Worm (Caenorhabditis elegans) whole organism, L2 larva: ENCODE measurements around the gene tag-266.
A peak's percentile ranks its signal among the peaks of the same experiment; 100 is the strongest.

Experiments
- C34F6.9 ChIP-seq: fragments of 150-350 bp; optimal IDR thresholded peaks from 2 replicates; lab custom pipeline; 2014; ENCODE audit warnings: missing biosample characterization, missing genetic modification characterization
- R02D3.7 ChIP-seq: fragments of 150-350 bp; optimal IDR thresholded peaks from 2 replicates; lab custom pipeline; 2014; ENCODE audit warnings: missing biosample characterization, missing genetic modification characterization
- Y55F3AM.14 ChIP-seq: fragments of 200-800 bp; sonication (Bioruptor generic); optimal IDR thresholded peaks from 2 replicates; lab custom pipeline; 2018; ENCODE audit warnings: mild to moderate bottlenecking, missing genetic modification characterization, missing compliant biosample characterization
- ZK546.5 ChIP-seq: sonication (generic microtip); optimal IDR thresholded peaks from 2 replicates; lab custom pipeline; 2017; ENCODE audit warnings: missing biosample characterization, missing genetic modification characterization
- alr-1 ChIP-seq: fragments of 150-350 bp; optimal IDR thresholded peaks from 2 replicates; lab custom pipeline; 2014; ENCODE audit warnings: missing biosample characterization, missing genetic modification characterization
- aly-2 ChIP-seq: fragments of 150-350 bp; optimal IDR thresholded peaks from 2 replicates; lab custom pipeline; 2014; ENCODE audit warnings: missing biosample characterization, missing genetic modification characterization
- ama-1 ChIP-seq: fragments of 150-350 bp; optimal IDR thresholded peaks from 2 replicates; lab custom pipeline; 2018; ENCODE audit warnings: inconsistent platforms
- blmp-1 ChIP-seq: sonication (generic microtip); optimal IDR thresholded peaks from 2 replicates; lab custom pipeline; 2017; ENCODE audit warnings: missing genetic modification characterization, mild to moderate bottlenecking, missing compliant biosample characterization, antibody characterized with exemption, moderate library complexity; ENCODE audit not compliant: insufficient read depth
- ceh-16 ChIP-seq: fragments of 150-350 bp; optimal IDR thresholded peaks from 2 replicates; lab custom pipeline; 2014; ENCODE audit warnings: missing biosample characterization, missing genetic modification characterization
- ceh-82 ChIP-seq: fragments of 150-350 bp; optimal IDR thresholded peaks from 2 replicates; lab custom pipeline; 2014; ENCODE audit warnings: missing biosample characterization, missing genetic modification characterization
- crh-2 ChIP-seq: sonication (generic microtip); optimal IDR thresholded peaks from 2 replicates; lab custom pipeline; 2017; ENCODE audit warnings: missing biosample characterization, missing genetic modification characterization
- dmd-4 ChIP-seq: sonication (generic microtip); optimal IDR thresholded peaks from 2 replicates; lab custom pipeline; 2017; ENCODE audit warnings: missing biosample characterization, missing genetic modification characterization
- egl-27 ChIP-seq: sonication (generic microtip); optimal IDR thresholded peaks from 3 replicates; lab custom pipeline; 2017; ENCODE audit warnings: missing biosample characterization, missing genetic modification reagents, missing genetic modification characterization
- elt-1 ChIP-seq: fragments of 150-350 bp; optimal IDR thresholded peaks from 2 replicates; lab custom pipeline; 2014; ENCODE audit warnings: missing biosample characterization, missing genetic modification characterization
- elt-3 ChIP-seq: sonication (generic microtip); optimal IDR thresholded peaks from 2 replicates; lab custom pipeline; 2017; ENCODE audit warnings: missing biosample characterization, missing genetic modification characterization
- fos-1 ChIP-seq: fragments of 150-350 bp; optimal IDR thresholded peaks from 2 replicates; lab custom pipeline; 2014; ENCODE audit warnings: missing biosample characterization, missing genetic modification characterization
- gmeb-1 ChIP-seq: fragments of 150-350 bp; optimal IDR thresholded peaks from 2 replicates; lab custom pipeline; 2014; ENCODE audit warnings: missing biosample characterization, missing genetic modification characterization
- lin-11 ChIP-seq: fragments of 150-350 bp; sonication (generic microtip); optimal IDR thresholded peaks from 2 replicates; lab custom pipeline; 2014; ENCODE audit warnings: missing biosample characterization, missing genetic modification characterization, inconsistent platforms, mixed read lengths
- lin-13 ChIP-seq: fragments of 150-350 bp; optimal IDR thresholded peaks from 2 replicates; lab custom pipeline; 2014; ENCODE audit warnings: missing biosample characterization, missing genetic modification reagents, missing genetic modification characterization
- lin-39 ChIP-seq: fragments of 150-350 bp; optimal IDR thresholded peaks from 2 replicates; lab custom pipeline; 2014; ENCODE audit warnings: missing biosample characterization, missing genetic modification reagents, missing genetic modification characterization
- lsy-2 ChIP-seq, 2 experiments: fragments of 150-350 bp in 1 of 2; sonication (generic microtip) in 1 of 2; optimal IDR thresholded peaks; 2 replicates each; lab custom pipeline; 2014 to 2017; ENCODE audit warnings: missing biosample characterization in 2 of 2, missing genetic modification characterization in 2 of 2
- mab-5 ChIP-seq: fragments of 150-350 bp; optimal IDR thresholded peaks from 2 replicates; lab custom pipeline; 2014; ENCODE audit warnings: missing biosample characterization, missing genetic modification characterization
- mbf-1 ChIP-seq: sonication (generic microtip); optimal IDR thresholded peaks from 2 replicates; lab custom pipeline; 2017; ENCODE audit warnings: missing biosample characterization, missing genetic modification characterization
- mdl-1 ChIP-seq, 2 experiments: fragments of 150-350 bp in 1 of 2; sonication (generic microtip) in 1 of 2; optimal IDR thresholded peaks; 2 replicates each; lab custom pipeline; 2017; ENCODE audit warnings: missing biosample characterization in 2 of 2, missing genetic modification characterization in 2 of 2
- nhr-10 ChIP-seq: sonication (generic microtip); optimal IDR thresholded peaks from 2 replicates; lab custom pipeline; 2017; ENCODE audit warnings: missing biosample characterization, missing genetic modification characterization
- nhr-11 ChIP-seq: fragments of 150-350 bp; optimal IDR thresholded peaks from 2 replicates; lab custom pipeline; 2014; ENCODE audit warnings: missing biosample characterization, missing genetic modification characterization
- nhr-12 ChIP-seq: fragments of 150-350 bp; optimal IDR thresholded peaks from 2 replicates; lab custom pipeline; 2014; ENCODE audit warnings: missing biosample characterization, missing genetic modification characterization
- nhr-129 ChIP-seq: fragments of 150-350 bp; optimal IDR thresholded peaks from 2 replicates; lab custom pipeline; 2014; ENCODE audit warnings: missing biosample characterization, missing genetic modification characterization
- nhr-21 ChIP-seq: fragments of 150-350 bp; optimal IDR thresholded peaks from 2 replicates; lab custom pipeline; 2014; ENCODE audit warnings: missing biosample characterization, missing genetic modification characterization
- nhr-23 ChIP-seq: fragments of 150-350 bp; optimal IDR thresholded peaks from 2 replicates; lab custom pipeline; 2014; ENCODE audit warnings: missing biosample characterization, missing genetic modification reagents, missing genetic modification characterization
- nhr-237 ChIP-seq: fragments of 150-350 bp; optimal IDR thresholded peaks from 2 replicates; lab custom pipeline; 2014; ENCODE audit warnings: missing biosample characterization, missing genetic modification characterization
- nhr-25 ChIP-seq: fragments of 150-350 bp; sonication (generic microtip); optimal IDR thresholded peaks from 3 replicates; lab custom pipeline; 2014; ENCODE audit warnings: missing biosample characterization, missing genetic modification characterization
- nhr-6 ChIP-seq: fragments of 150-350 bp; optimal IDR thresholded peaks from 2 replicates; lab custom pipeline; 2014; ENCODE audit warnings: missing biosample characterization, missing genetic modification characterization
- nhr-77 ChIP-seq: fragments of 150-350 bp; optimal IDR thresholded peaks from 2 replicates; lab custom pipeline; 2014; ENCODE audit warnings: missing biosample characterization, missing genetic modification characterization
- peb-1 ChIP-seq: fragments of 150-350 bp; optimal IDR thresholded peaks from 2 replicates; lab custom pipeline; 2014; ENCODE audit warnings: missing biosample characterization, missing genetic modification characterization
- sem-4 ChIP-seq: fragments of 150-350 bp; optimal IDR thresholded peaks from 2 replicates; lab custom pipeline; 2014; ENCODE audit warnings: missing biosample characterization, missing genetic modification reagents, missing genetic modification characterization
- skn-1 ChIP-seq: sonication (generic microtip); optimal IDR thresholded peaks from 2 replicates; lab custom pipeline; 2017; ENCODE audit warnings: missing biosample characterization, missing genetic modification characterization
- sma-3 ChIP-seq: sonication (generic microtip); optimal IDR thresholded peaks from 2 replicates; lab custom pipeline; 2016; ENCODE audit warnings: missing genetic modification reagents, missing genetic modification characterization, missing compliant biosample characterization
- sma-9 ChIP-seq, 2 experiments: fragments of 150-350 bp in 1 of 2; sonication (generic microtip) in 1 of 2; optimal IDR thresholded peaks; 2 replicates each; lab custom pipeline; 2014 to 2016; ENCODE audit warnings: missing genetic modification characterization in 2 of 2, mild to moderate bottlenecking in 1 of 2, missing biosample characterization in 1 of 2, missing compliant biosample characterization in 1 of 2, missing genetic modification reagents in 1 of 2, moderate library complexity in 1 of 2
- snpc-4 ChIP-seq: fragments of 150-350 bp; optimal IDR thresholded peaks from 2 replicates; lab custom pipeline; 2014; ENCODE audit warnings: missing biosample characterization, missing genetic modification characterization
- unc-39 ChIP-seq: fragments of 150-350 bp; optimal IDR thresholded peaks from 2 replicates; lab custom pipeline; 2014; ENCODE audit warnings: missing biosample characterization, missing genetic modification characterization
- unc-55 ChIP-seq: fragments of 150-350 bp; sonication (generic microtip); optimal IDR thresholded peaks from 3 replicates; lab custom pipeline; 2014; ENCODE audit warnings: missing biosample characterization, missing genetic modification reagents, missing genetic modification characterization
- unc-62 ChIP-seq: fragments of 150-350 bp; optimal IDR thresholded peaks from 2 replicates; lab custom pipeline; 2014; ENCODE audit warnings: missing biosample characterization, missing genetic modification reagents, missing genetic modification characterization
- zag-1 ChIP-seq: fragments of 150-350 bp; optimal IDR thresholded peaks from 2 replicates; lab custom pipeline; 2014; ENCODE audit warnings: missing biosample characterization, missing genetic modification characterization
- ztf-1 ChIP-seq: fragments of 200-800 bp; sonication (Bioruptor generic); conservative IDR thresholded peaks from 2 replicates; pipeline ENCODE4 v1.3.6; 2022; ENCODE audit warnings: missing genetic modification characterization, missing compliant biosample characterization
- ztf-11 ChIP-seq: sonication (generic microtip); optimal IDR thresholded peaks from 2 replicates; lab custom pipeline; 2017; ENCODE audit warnings: missing biosample characterization, missing genetic modification characterization
- ztf-4 ChIP-seq: fragments of 150-350 bp; optimal IDR thresholded peaks from 2 replicates; lab custom pipeline; 2014; ENCODE audit warnings: missing biosample characterization, missing genetic modification characterization

The tag-266 gene

DNA sequence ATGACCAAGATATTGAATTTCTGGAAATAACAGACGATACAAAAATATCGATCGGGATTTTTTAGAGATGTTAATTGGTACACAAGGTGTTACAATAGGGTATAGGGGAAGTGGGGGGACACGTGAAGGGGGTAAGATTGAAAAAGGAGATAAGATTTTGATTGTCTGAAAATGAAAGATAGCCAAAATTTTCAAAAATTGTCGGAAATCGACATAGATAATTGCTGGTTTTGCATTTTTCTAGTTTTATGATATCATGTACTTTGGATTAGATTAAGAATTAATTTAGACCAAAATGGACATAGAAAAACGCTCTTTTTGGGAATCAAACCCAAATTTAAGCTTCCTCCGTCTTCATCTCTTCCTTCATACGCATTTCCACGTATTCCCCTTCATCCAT, 12.2 kb downstream of the tag-266 start, which contains the start of gene T19C3.5:
Gene T19C3.5, minus strand, starts transcription at position 101 of the 400 bp plus-strand sequence.
- TF ChIP-seq mbf-1, result no peak
- TF ChIP-seq blmp-1 (tag; lab: Kevin White, UChicago), result no peak
- TF ChIP-seq nhr-21 (tag; lab: Kevin White, UChicago), result no peak
- TF ChIP-seq fos-1 (tag; lab: Kevin White, UChicago), result no peak
- TF ChIP-seq nhr-237, result no peak
- no peak for TF ChIP-seq peb-1 (tag; lab: Kevin White, UChicago)
- no peak for TF ChIP-seq C34F6.9 (tag; lab: Kevin White, UChicago)
- no peak for TF ChIP-seq egl-27
- TF ChIP-seq dmd-4 (tag; lab: Kevin White, UChicago), result no peak
- TF ChIP-seq nhr-129 (tag; lab: Kevin White, UChicago), result no peak
- no peak for TF ChIP-seq nhr-10 (tag; lab: Kevin White, UChicago)
- no peak for TF ChIP-seq Y55F3AM.14 (GFP tag; lab: Kevin White, UChicago)
- TF ChIP-seq mab-5 (tag; lab: Kevin White, UChicago), result no peak
- no peak for TF ChIP-seq snpc-4 (tag; lab: Kevin White, UChicago)

DNA sequence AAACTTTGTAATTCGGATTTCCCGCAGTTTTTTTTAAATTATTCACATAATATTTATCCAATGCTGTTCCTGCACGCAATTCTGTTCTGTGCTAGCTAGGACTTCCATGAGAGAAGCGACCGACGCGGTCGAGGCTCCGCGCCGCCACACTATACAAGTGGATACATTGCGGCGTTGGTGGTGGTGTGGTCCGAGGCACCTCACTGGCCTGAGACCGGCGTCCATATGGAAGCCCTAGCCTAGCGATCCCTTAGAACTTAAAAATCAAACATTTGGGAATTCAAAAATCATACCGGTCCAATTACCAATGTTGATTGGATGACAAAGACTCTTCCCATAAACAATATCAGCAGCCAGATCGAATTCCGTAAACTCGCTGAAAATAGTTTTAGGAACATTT, 13.9 kb downstream of the tag-266 start:
- TF ChIP-seq unc-62 (no peak), nhr-129 (tag; lab: Kevin White, UChicago) (no peak), zag-1 (tag; lab: Kevin White, UChicago) (no peak), nhr-25 (tag; lab: Kevin White, UChicago) (no peak), ztf-4 (tag; lab: Kevin White, UChicago) (no peak), nhr-10 (tag; lab: Kevin White, UChicago) (no peak), sma-9 (GFP tag; optimal IDR thresholded peaks at IDR 0.05; lab: Kevin White, UChicago) (no peak), sma-9 (tag; optimal IDR thresholded peaks at IDR 0.05; lab: Kevin White, UChicago) (no peak), ZK546.5 (tag; lab: Kevin White, UChicago) (no peak), Y55F3AM.14 (GFP tag; lab: Kevin White, UChicago) (no peak)

DNA sequence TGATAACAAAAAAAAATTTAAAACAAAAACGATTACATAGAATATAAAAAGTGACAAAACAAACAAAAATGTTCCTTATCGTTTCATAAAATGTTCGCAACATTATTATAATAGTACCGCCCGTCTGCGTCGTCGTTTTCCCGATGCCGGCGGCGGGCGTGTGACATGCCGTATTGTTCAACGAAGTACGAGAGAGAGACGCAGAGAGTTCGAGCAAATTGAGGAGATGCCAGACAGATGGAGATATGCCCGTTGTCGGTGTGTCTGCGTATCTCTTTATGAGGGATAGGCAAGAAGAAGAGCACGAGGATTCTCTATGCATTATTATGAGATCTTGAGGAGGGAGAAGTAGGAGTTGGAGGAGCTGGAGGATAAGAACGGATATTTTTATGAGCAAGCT, 16.3 kb downstream of the tag-266 start:
- TF ChIP-seq crh-2 (tag; lab: Kevin White, UChicago), result peak; percentile 92
- TF ChIP-seq snpc-4 (tag; lab: Kevin White, UChicago), result peak; percentile 65
- TF ChIP-seq lin-11 (tag; lab: Kevin White, UChicago), result peak; percentile 85
- TF ChIP-seq nhr-12 (tag; lab: Kevin White, UChicago), result no peak
- peak; percentile 99 for TF ChIP-seq fos-1 (tag; lab: Kevin White, UChicago)
- peak; percentile 59 for TF ChIP-seq Y55F3AM.14 (GFP tag; lab: Kevin White, UChicago)
- peak; percentile 77 for TF ChIP-seq lin-13
- TF ChIP-seq nhr-6 (tag; lab: Kevin White, UChicago), result peak; percentile 30
- no peak for TF ChIP-seq ceh-82 (tag; lab: Kevin White, UChicago)
- TF ChIP-seq unc-39 (tag; lab: Kevin White, UChicago), result no peak
- peak; percentile 92 for TF ChIP-seq nhr-129 (tag; lab: Kevin White, UChicago)
- no peak for TF ChIP-seq aly-2 (tag; lab: Kevin White, UChicago)
- no peak for TF ChIP-seq nhr-23
- TF ChIP-seq R02D3.7, result no peak
- TF ChIP-seq lin-39, result no peak
- peak; percentile 92 for TF ChIP-seq sma-9 (GFP tag; optimal IDR thresholded peaks at IDR 0.05; lab: Kevin White, UChicago)
- no peak for TF ChIP-seq sma-9 (tag; optimal IDR thresholded peaks at IDR 0.05; lab: Kevin White, UChicago)
- TF ChIP-seq alr-1, result peak; percentile 65
- TF ChIP-seq sem-4 (tag; lab: Kevin White, UChicago), result peak; percentile 51
- TF ChIP-seq nhr-237, result no peak
- TF ChIP-seq mdl-1 (tag; optimal IDR thresholded peaks at IDR 0.05; lab: Kevin White, UChicago), result peak; percentile 40 to 84
- TF ChIP-seq nhr-77 (tag; lab: Kevin White, UChicago), result no peak
- TF ChIP-seq skn-1, result no peak
- no peak for TF ChIP-seq elt-1 (tag; lab: Kevin White, UChicago)
- peak; percentile 24 for TF ChIP-seq blmp-1 (tag; lab: Kevin White, UChicago)
- no peak for TF ChIP-seq elt-3
- TF ChIP-seq mbf-1, result no peak
- peak; percentile 67 for TF ChIP-seq egl-27
- TF ChIP-seq unc-55 (GFP tag; lab: Kevin White, UChicago), result peak; percentile 88
- TF ChIP-seq ztf-11 (tag; lab: Kevin White, UChicago), result no peak
- peak in 1 of 2 experiments; percentile 86 for TF ChIP-seq lsy-2 (tag; optimal IDR thresholded peaks at IDR 0.05; lab: Kevin White, UChicago)
- TF ChIP-seq mab-5 (tag; lab: Kevin White, UChicago), result peak; percentile 69
- TF ChIP-seq dmd-4 (tag; lab: Kevin White, UChicago), result no peak
- peak; percentile 86 for TF ChIP-seq zag-1 (tag; lab: Kevin White, UChicago)
- TF ChIP-seq nhr-10 (tag; lab: Kevin White, UChicago), result no peak
- TF ChIP-seq ama-1 (lab: Kevin White, UChicago), result peak; percentile 22
- TF ChIP-seq ztf-1 (GFP tag; lab: Robert Waterston, UW), result no peak
- peak; percentile 83 for TF ChIP-seq sma-3 (GFP tag; lab: Kevin White, UChicago)
- TF ChIP-seq nhr-11 (tag; lab: Kevin White, UChicago), result no peak
- TF ChIP-seq ZK546.5 (tag; lab: Kevin White, UChicago), result no peak
- no peak for TF ChIP-seq ceh-16 (tag; lab: Kevin White, UChicago)
- peak; percentile 95 for TF ChIP-seq C34F6.9 (tag; lab: Kevin White, UChicago)
- peak; percentile 73 for TF ChIP-seq gmeb-1
